Worm (Caenorhabditis elegans) whole organism, late embryonic: ENCODE measurements around the gene unc-97.

Experiments
- C08G9.2 ChIP-seq: sonication (generic microtip); optimal IDR thresholded peaks from 2 replicates; lab custom pipeline; 2016; ENCODE audit warnings: mild to moderate bottlenecking, missing genetic modification characterization, moderate library complexity, missing compliant biosample characterization
- C38D4.7 ChIP-seq: fragments of 200-800 bp; sonication (Bioruptor generic); optimal IDR thresholded peaks from 2 replicates; lab custom pipeline; 2018; ENCODE audit warnings: mild to moderate bottlenecking, missing genetic modification characterization, moderate library complexity, missing compliant biosample characterization
- F13H6.1 ChIP-seq: sonication (generic microtip); optimal IDR thresholded peaks from 2 replicates; lab custom pipeline; 2016; ENCODE audit warnings: missing genetic modification characterization, missing compliant biosample characterization
- T23F11.4 ChIP-seq: fragments of 200-800 bp; sonication (Bioruptor generic); optimal IDR thresholded peaks from 2 replicates; lab custom pipeline; 2018; ENCODE audit warnings: mild to moderate bottlenecking, missing genetic modification characterization, missing compliant biosample characterization
- ahr-1 ChIP-seq: sonication (generic microtip); optimal IDR thresholded peaks from 2 replicates; lab custom pipeline; 2016; ENCODE audit warnings: missing genetic modification characterization, missing compliant biosample characterization
- ama-1 ChIP-seq: fragments of 150-350 bp; optimal IDR thresholded peaks from 2 replicates; lab custom pipeline; 2014
- ceh-18 ChIP-seq: sonication (generic microtip); optimal IDR thresholded peaks from 2 replicates; lab custom pipeline; 2016; ENCODE audit warnings: missing genetic modification characterization, missing compliant biosample characterization
- ceh-19 ChIP-seq: fragments of 200-800 bp; sonication (Bioruptor generic); optimal IDR thresholded peaks from 2 replicates; lab custom pipeline; 2018; ENCODE audit warnings: mild to moderate bottlenecking, missing genetic modification characterization, missing compliant biosample characterization
- ceh-22 ChIP-seq: sonication (generic microtip); optimal IDR thresholded peaks from 2 replicates; lab custom pipeline; 2017; ENCODE audit warnings: missing biosample characterization, missing genetic modification characterization
- ceh-31 ChIP-seq: sonication (generic microtip); optimal IDR thresholded peaks from 2 replicates; lab custom pipeline; 2016; ENCODE audit warnings: missing genetic modification characterization, missing compliant biosample characterization
- ceh-34 ChIP-seq: sonication (generic microtip); optimal IDR thresholded peaks from 2 replicates; lab custom pipeline; 2016; ENCODE audit warnings: mild to moderate bottlenecking, missing genetic modification characterization, missing compliant biosample characterization
- ceh-45 ChIP-seq: fragments of 200-800 bp; sonication (Bioruptor generic); IDR thresholded peaks from 2 replicates; pipeline ENCODE4 v1.3.6; 2022; ENCODE audit warnings: missing genetic modification reagents, missing genetic modification characterization, missing compliant biosample characterization
- ceh-6 ChIP-seq: fragments of 200-800 bp; sonication (Bioruptor generic); optimal IDR thresholded peaks from 2 replicates; lab custom pipeline; 2018; ENCODE audit warnings: mild to moderate bottlenecking, missing genetic modification characterization, missing compliant biosample characterization
- che-1 ChIP-seq: sonication (generic microtip); optimal IDR thresholded peaks from 2 replicates; lab custom pipeline; 2016; ENCODE audit warnings: mild to moderate bottlenecking, missing genetic modification characterization, missing compliant biosample characterization
- dmd-4 ChIP-seq: sonication (generic microtip); optimal IDR thresholded peaks from 2 replicates; lab custom pipeline; 2016; ENCODE audit warnings: borderline replicate concordance, missing genetic modification characterization, missing compliant biosample characterization
- dve-1 ChIP-seq: sonication (generic microtip); optimal IDR thresholded peaks from 2 replicates; lab custom pipeline; 2017; ENCODE audit warnings: antibody characterized with exemption, mild to moderate bottlenecking, missing genetic modification characterization, missing compliant biosample characterization
- elt-2 ChIP-seq: sonication (generic microtip); optimal IDR thresholded peaks from 2 replicates; lab custom pipeline; 2016; ENCODE audit warnings: missing genetic modification reagents, missing genetic modification characterization, missing compliant biosample characterization
- ets-4 ChIP-seq: sonication (generic microtip); optimal IDR thresholded peaks from 2 replicates; lab custom pipeline; 2016; ENCODE audit warnings: missing genetic modification characterization, missing compliant biosample characterization
- fax-1 ChIP-seq: sonication (generic microtip); optimal IDR thresholded peaks from 2 replicates; lab custom pipeline; 2016; ENCODE audit warnings: missing genotype, missing genetic modification characterization, missing compliant biosample characterization
- fkh-10 ChIP-seq: fragments of 150-350 bp; optimal IDR thresholded peaks from 2 replicates; lab custom pipeline; 2014; ENCODE audit warnings: missing biosample characterization, missing genetic modification reagents, missing genetic modification characterization
- fkh-6 ChIP-seq: sonication (generic microtip); optimal IDR thresholded peaks from 2 replicates; lab custom pipeline; 2016; ENCODE audit warnings: missing genetic modification characterization, missing compliant biosample characterization
- hlh-30 ChIP-seq: sonication (generic microtip); optimal IDR thresholded peaks from 2 replicates; lab custom pipeline; 2017; ENCODE audit warnings: antibody characterized with exemption, missing genetic modification characterization, missing compliant biosample characterization; ENCODE audit not compliant: insufficient read depth
- hlh-6 ChIP-seq: sonication (generic microtip); optimal IDR thresholded peaks from 2 replicates; lab custom pipeline; 2016; ENCODE audit warnings: missing genotype, missing genetic modification characterization, missing compliant biosample characterization
- pat-9 ChIP-seq: fragments of 200-800 bp; sonication (Bioruptor generic); optimal IDR thresholded peaks from 2 replicates; lab custom pipeline; 2018; ENCODE audit warnings: mild to moderate bottlenecking, missing genetic modification characterization, moderate library complexity, missing compliant biosample characterization
- pha-4 ChIP-seq: fragments of 150-350 bp; optimal IDR thresholded peaks from 2 replicates; lab custom pipeline; 2018; ENCODE audit warnings: missing biosample characterization, missing genetic modification reagents, missing genetic modification characterization
- ref-2 ChIP-seq: sonication (generic microtip); optimal IDR thresholded peaks from 2 replicates; lab custom pipeline; 2016; ENCODE audit warnings: missing genetic modification characterization, missing compliant biosample characterization
- sdc-2 ChIP-seq: sonication (generic microtip); optimal IDR thresholded peaks from 2 replicates; lab custom pipeline; 2016; ENCODE audit warnings: missing genotype, missing genetic modification characterization, missing compliant biosample characterization
- sox-2 ChIP-seq: fragments of 200-800 bp; sonication (Bioruptor generic); IDR thresholded peaks from 2 replicates; pipeline ENCODE4 v1.3.6; 2022; ENCODE audit warnings: missing genetic modification reagents, missing genetic modification characterization, missing compliant biosample characterization
- sox-4 ChIP-seq: sonication (generic microtip); optimal IDR thresholded peaks from 2 replicates; lab custom pipeline; 2017; ENCODE audit warnings: mild to moderate bottlenecking, missing genetic modification characterization, inconsistent platforms, missing compliant biosample characterization
- syd-9 ChIP-seq: sonication (generic microtip); optimal IDR thresholded peaks from 2 replicates; lab custom pipeline; 2016; ENCODE audit warnings: mild to moderate bottlenecking, missing genetic modification characterization, moderate library complexity, missing compliant biosample characterization
- tbx-7 ChIP-seq: sonication (generic microtip); optimal IDR thresholded peaks from 2 replicates; lab custom pipeline; 2016; ENCODE audit warnings: missing genotype, missing genetic modification characterization, missing compliant biosample characterization
- ttx-3 ChIP-seq: sonication (generic microtip); optimal IDR thresholded peaks from 2 replicates; lab custom pipeline; 2016; ENCODE audit warnings: missing genetic modification reagents, missing genetic modification characterization, missing compliant biosample characterization
- unc-55 ChIP-seq: sonication (generic microtip); optimal IDR thresholded peaks from 2 replicates; lab custom pipeline; 2017; ENCODE audit warnings: missing biosample characterization, missing genetic modification reagents, missing genetic modification characterization
- unc-86 ChIP-seq: sonication (generic microtip); optimal IDR thresholded peaks from 2 replicates; lab custom pipeline; 2016; ENCODE audit warnings: missing genetic modification characterization, missing compliant biosample characterization
- zip-5 ChIP-seq: sonication (generic microtip); optimal IDR thresholded peaks from 2 replicates; lab custom pipeline; 2016; ENCODE audit warnings: missing genetic modification characterization, missing compliant biosample characterization

unc-97 gene

ce11 chrX:5628432-5628977, 35.6 kb downstream of the unc-97 start:
- TF ChIP-seq che-1, result no peak
- TF ChIP-seq pha-4 (tag; lab: Kevin White, UChicago), result no peak
- no peak for TF ChIP-seq unc-55
- no peak for TF ChIP-seq ama-1 (lab: Kevin White, UChicago)
- TF ChIP-seq sox-4 (tag; lab: Kevin White, UChicago), result no peak
- no peak for TF ChIP-seq ceh-22 (tag; lab: Kevin White, UChicago)
- TF ChIP-seq ceh-6 (GFP tag; lab: Kevin White, UChicago), result no peak
- no peak for TF ChIP-seq C08G9.2
- no peak for TF ChIP-seq ceh-34 (tag; lab: Kevin White, UChicago)
- TF ChIP-seq fkh-6 (tag; lab: Kevin White, UChicago), result no peak
- no peak for TF ChIP-seq ceh-19
- no peak for TF ChIP-seq ahr-1 (tag; lab: Kevin White, UChicago)
- no peak for TF ChIP-seq ets-4
- TF ChIP-seq, all 69 proteins: peak for 0

DNA sequence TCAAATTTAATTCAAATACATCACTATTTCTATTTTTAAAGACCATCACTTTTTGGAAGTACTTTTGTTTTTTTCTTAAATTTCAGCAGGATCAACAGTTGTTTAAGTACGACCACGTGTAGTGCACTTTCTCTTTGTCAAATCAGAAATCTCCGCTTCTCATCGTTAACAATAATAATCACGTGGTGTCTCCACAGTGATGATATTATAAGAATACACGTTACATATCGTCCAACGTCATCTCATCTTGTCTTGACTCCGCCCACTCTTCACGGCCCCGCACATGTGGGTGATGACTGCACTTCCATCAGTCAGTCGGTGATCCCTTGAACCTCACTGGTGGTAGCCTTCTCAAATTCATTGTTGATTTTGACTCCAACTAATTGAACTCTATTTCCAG, 37.0 kb downstream of the unc-97 start, which contains the start of gene argn-1:
Gene argn-1 (plus strand): TSS at position 83 of the 400 bp plus-strand sequence.
- TF ChIP-seq hlh-6 (tag; lab: Kevin White, UChicago), result no peak
- peak; percentile 9 for TF ChIP-seq hlh-30 (tag; lab: Kevin White, UChicago)
- TF ChIP-seq, all 69 proteins: peak for 1

DNA sequence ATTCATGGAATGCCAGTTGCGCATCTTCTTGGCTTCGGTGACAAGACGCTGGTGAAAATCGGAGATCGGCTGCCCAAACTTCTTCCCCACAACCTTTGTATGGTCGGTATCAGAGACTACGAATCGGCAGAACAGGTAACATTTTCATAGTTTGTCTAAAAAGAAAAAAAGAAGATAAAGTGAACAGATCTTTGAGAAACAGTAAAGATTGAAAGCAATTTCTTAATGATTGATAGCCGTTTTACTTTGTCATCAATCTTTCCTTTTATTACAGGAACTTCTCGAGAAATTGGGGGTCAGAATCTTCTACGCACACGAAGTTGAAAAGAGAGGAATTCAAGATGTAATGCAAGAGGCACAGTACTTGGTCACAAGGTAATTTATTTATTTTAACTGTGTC, 38.1 kb downstream of the unc-97 start:
- no peak for TF ChIP-seq sdc-2 (tag; lab: Kevin White, UChicago)
- TF ChIP-seq, all 69 proteins: peak for 0

ce11 chrX:5631626-5632025, 38.7 kb downstream of the unc-97 start, which contains the start of gene T22B7.8:
Gene T22B7.8 (plus strand): TSS chrX:5631926.
- TF ChIP-seq dmd-4 (no peak), ceh-18 (tag; lab: Kevin White, UChicago) (no peak)
- TF ChIP-seq, all 69 proteins: peak for 0

ce11 chrX:5639562-5639961, 46.6 kb downstream of the unc-97 start:
- TF ChIP-seq dve-1 (tag; lab: Kevin White, UChicago) (no peak), hlh-30 (tag; lab: Kevin White, UChicago) (no peak), ceh-6 (GFP tag; lab: Kevin White, UChicago) (no peak), ceh-45 (no peak), ceh-34 (tag; lab: Kevin White, UChicago) (no peak), tbx-7 (tag; lab: Kevin White, UChicago) (no peak), F13H6.1 (tag; lab: Kevin White, UChicago) (no peak), fax-1 (tag; lab: Kevin White, UChicago) (no peak), C38D4.7 (GFP tag; lab: Kevin White, UChicago) (no peak), ttx-3 (tag; lab: Kevin White, UChicago) (no peak), unc-55 (no peak), unc-86 (tag; lab: Kevin White, UChicago) (no peak)

DNA sequence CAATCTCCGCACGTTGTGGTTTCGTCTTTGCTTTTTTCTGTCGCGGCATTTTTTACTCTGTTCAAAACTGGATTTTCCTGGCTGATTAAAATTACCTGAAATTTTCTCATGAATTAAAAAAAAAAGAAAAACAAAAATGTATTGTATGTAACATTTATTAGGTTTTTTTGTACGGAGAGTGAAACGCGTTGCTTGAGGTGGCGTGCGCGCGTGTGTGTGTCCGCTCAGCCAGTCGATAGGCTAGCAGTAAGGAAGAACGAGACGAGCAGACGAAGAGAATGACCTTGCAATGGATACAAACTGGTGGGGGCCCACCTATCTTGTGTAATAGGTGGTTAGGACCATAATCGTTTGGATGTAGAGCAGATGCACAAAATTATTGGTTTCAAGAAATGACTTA, 48.4 kb downstream of the unc-97 start, which contains the start of gene T22B7.4:
Gene T22B7.4 (minus strand): TSS at position 101 of the 400 bp plus-strand sequence.
- TF ChIP-seq syd-9, result no peak
- peak; percentile 11 for TF ChIP-seq dmd-4
- TF ChIP-seq ets-4, result no peak
- no peak for TF ChIP-seq pat-9
- TF ChIP-seq dve-1 (tag; lab: Kevin White, UChicago), result no peak
- TF ChIP-seq zip-5 (tag; lab: Kevin White, UChicago), result no peak
- no peak for TF ChIP-seq che-1

DNA sequence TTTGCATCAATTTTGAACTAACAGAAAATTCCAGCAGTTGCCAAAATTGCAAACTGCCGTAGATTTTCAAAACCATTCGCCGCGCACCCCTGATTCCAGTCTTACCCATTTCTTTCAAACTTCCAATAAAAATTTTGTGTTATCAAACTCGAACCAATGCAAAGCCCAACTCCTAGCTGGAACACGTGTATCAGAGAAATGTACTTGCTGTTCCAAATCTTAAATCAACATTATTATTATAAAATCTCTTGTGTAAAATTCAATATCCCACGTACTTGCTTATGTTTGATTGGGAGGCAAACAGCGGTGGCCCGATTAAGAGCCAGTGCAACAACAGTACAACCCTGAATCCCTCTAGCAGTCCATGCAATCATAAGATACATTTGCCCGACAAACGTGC, 51.2 kb downstream of the unc-97 start:
- TF ChIP-seq sox-2 (GFP tag; lab: Robert Waterston, UW) (no peak), elt-2 (no peak), che-1 (no peak), unc-86 (tag; lab: Kevin White, UChicago) (no peak), ref-2 (tag; lab: Kevin White, UChicago) (no peak), fax-1 (tag; lab: Kevin White, UChicago) (no peak), T23F11.4 (no peak), sox-4 (tag; lab: Kevin White, UChicago) (no peak), fkh-10 (no peak), ceh-31 (no peak), ets-4 (no peak)
